Worm (Caenorhabditis elegans): ENCODE results near the gene srab-18.

- TF ChIP-seq hmg-11 (tag; optimal IDR thresholded peaks at IDR 0.05), result no peak
- no peak for TF ChIP-seq snpc-4 (tag; optimal IDR thresholded peaks at IDR 0.05)
- TF ChIP-seq egl-27 (tag; optimal IDR thresholded peaks at IDR 0.05), result no peak
- TF ChIP-seq pha-4 (tag; optimal IDR thresholded peaks at IDR 0.05), result no peak
- no peak for TF ChIP-seq ZK546.5 (tag; optimal IDR thresholded peaks at IDR 0.05)
Measured at ce11 chrV:9899278-9899677, 28.0 kb upstream of the srab-18 start, which contains the start of gene egl-47.
